Fruit fly (Drosophila melanogaster): ENCODE measurements around the gene CG10979.

Gene CG10979

dm6 chr3R:5778731-5779593 lies 15.5 kb upstream of the CG10979 start, which contains the start of gene jagn (continued):
- TF ChIP-seq CG1602 (GFP tag; optimal IDR thresholded peaks at IDR 0.05) (peak; percentile 16), CG14014 (GFP tag; IDR thresholded peaks at IDR 0.05) (peak; percentile 55; the same call in 1 of the 2 replicates), ewg (GFP tag; optimal IDR thresholded peaks at IDR 0.05) (peak; percentile 30), YL-1 (GFP tag; optimal IDR thresholded peaks at IDR 0.05) (peak; percentile 84), CG6791 (GFP tag; IDR thresholded peaks at IDR 0.05; ENCODE audit: partially characterized antibody) (peak; percentile 100), toy (GFP tag; IDR thresholded peaks at IDR 0.05) (peak; percentile 75), CG9215 (GFP tag; IDR thresholded peaks at IDR 0.05) (peak; percentile 66), Kr (GFP tag; optimal IDR thresholded peaks at IDR 0.05) (no peak), chm (GFP tag; IDR thresholded peaks at IDR 0.05) (peak; percentile 71), HLHmδ (GFP tag; optimal IDR thresholded peaks at IDR 0.05) (no peak), CG17328 (GFP tag; IDR thresholded peaks at IDR 0.05) (peak; percentile 56), jigr1 (GFP tag; IDR thresholded peaks at IDR 0.05) (no peak), Pdp1 (GFP tag; optimal IDR thresholded peaks at IDR 0.05) (peak; percentile 52 to 76), Six4 (GFP tag; optimal IDR thresholded peaks at IDR 0.05) (peak; percentile 32), Lhr (GFP tag; optimal IDR thresholded peaks at IDR 0.05) (peak; percentile 86), sc (optimal IDR thresholded peaks at IDR 0.05) (no peak), sc (GFP tag; optimal IDR thresholded peaks at IDR 0.05) (peak; percentile 20), CG13424 (tag; optimal IDR thresholded peaks at IDR 0.05) (peak; percentile 35), CG2129 (GFP tag; IDR thresholded peaks at IDR 0.05; ENCODE audit: partially characterized antibody) (peak; percentile 98), HmgD (GFP tag; optimal IDR thresholded peaks at IDR 0.05) (peak; percentile 56), D (optimal IDR thresholded peaks at IDR 0.05) (no peak), D (GFP tag; optimal IDR thresholded peaks at IDR 0.05) (no peak), Adf1 (GFP tag; IDR thresholded peaks at IDR 0.05) (peak; percentile 39), CG30403 (GFP tag; optimal IDR thresholded peaks at IDR 0.05) (peak; percentile 68), prd (optimal IDR thresholded peaks at IDR 0.05) (no peak), prd (GFP tag; IDR thresholded peaks at IDR 0.05) (peak; percentile 53; the same call in 1 of the 3 replicates), Mes4 (GFP tag; optimal IDR thresholded peaks at IDR 0.05) (peak; percentile 56), wdn (GFP tag; IDR thresholded peaks at IDR 0.05) (no peak), CG8924 (tag; optimal IDR thresholded peaks at IDR 0.05) (peak; percentile 73), insv (GFP tag; optimal IDR thresholded peaks at IDR 0.05) (peak in 1 of 2 experiments; percentile 86), dimm (GFP tag; IDR thresholded peaks at IDR 0.05) (no peak), kay (GFP tag; optimal IDR thresholded peaks at IDR 0.05) (no peak), CG34224 (GFP tag; IDR thresholded peaks at IDR 0.05; ENCODE audit: partially characterized antibody) (peak; percentile 98), so (GFP tag; IDR thresholded peaks at IDR 0.05) (no peak), ATbp (GFP tag; optimal IDR thresholded peaks at IDR 0.05) (no peak), CG4424 (GFP tag; optimal IDR thresholded peaks at IDR 0.05) (peak; percentile 47), unpg (GFP tag; optimal IDR thresholded peaks at IDR 0.05) (peak; percentile 43), Poxn (GFP tag; IDR thresholded peaks at IDR 0.05) (no peak), Hr51 (GFP tag; optimal IDR thresholded peaks at IDR 0.05) (peak; percentile 35 to 69), lilli (GFP tag; optimal IDR thresholded peaks at IDR 0.05) (peak; percentile 82), lbe (GFP tag; optimal IDR thresholded peaks at IDR 0.05) (peak; percentile 80), lab (GFP tag; optimal IDR thresholded peaks at IDR 0.05) (peak; percentile 63), CG15601 (tag; optimal IDR thresholded peaks at IDR 0.05) (peak; percentile 53), MESR4 (GFP tag; optimal IDR thresholded peaks at IDR 0.05) (peak; percentile 93), Nf-YB (GFP tag; optimal IDR thresholded peaks at IDR 0.05) (peak; percentile 41), dmrt11E (tag; optimal IDR thresholded peaks at IDR 0.05) (peak; percentile 37), CG2712 (tag; optimal IDR thresholded peaks at IDR 0.05) (peak; percentile 54), CG31441 (GFP tag; IDR thresholded peaks at IDR 0.05) (peak; percentile 65), Abd-B (GFP tag; optimal IDR thresholded peaks at IDR 0.05) (peak; percentile 66)
